Worm (Caenorhabditis elegans) whole organism, L3 larva: ENCODE results near the gene hyl-2.

ENCODE experiments used
- R02D3.7 ChIP-seq: fragments of 150-350 bp; optimal IDR thresholded peaks from 2 replicates; lab custom pipeline; 2014; ENCODE audit warnings: missing biosample characterization, missing genetic modification characterization
- aly-2 ChIP-seq: fragments of 150-350 bp; optimal IDR thresholded peaks from 2 replicates; lab custom pipeline; 2014; ENCODE audit warnings: missing biosample characterization, missing genetic modification characterization
- ama-1 ChIP-seq: fragments of 150-350 bp; optimal IDR thresholded peaks from 2 replicates; lab custom pipeline; 2018
- ceh-16 ChIP-seq: sonication (generic microtip); optimal IDR thresholded peaks from 2 replicates; lab custom pipeline; 2017; ENCODE audit warnings: missing biosample characterization, missing genetic modification characterization
- ceh-9 ChIP-seq: sonication (generic microtip); optimal IDR thresholded peaks from 2 replicates; lab custom pipeline; 2018; ENCODE audit warnings: missing biosample characterization, missing genetic modification characterization
- daf-12 ChIP-seq: fragments of 150-350 bp; optimal IDR thresholded peaks from 2 replicates; lab custom pipeline; 2014; ENCODE audit warnings: missing biosample characterization, missing genetic modification reagents, missing genetic modification characterization
- egl-27 ChIP-seq: sonication (generic microtip); optimal IDR thresholded peaks from 4 replicates; lab custom pipeline; 2017; ENCODE audit warnings: missing biosample characterization, missing genetic modification reagents, missing genetic modification characterization
- egl-5 ChIP-seq: fragments of 150-350 bp; optimal IDR thresholded peaks from 2 replicates; lab custom pipeline; 2017; ENCODE audit warnings: missing biosample characterization, missing genetic modification reagents, missing genetic modification characterization, inconsistent platforms
- elt-1 ChIP-seq: fragments of 150-350 bp; optimal IDR thresholded peaks from 2 replicates; lab custom pipeline; 2014; ENCODE audit warnings: missing biosample characterization, missing genetic modification characterization
- elt-2 ChIP-seq: sonication (generic microtip); optimal IDR thresholded peaks from 2 replicates; lab custom pipeline; 2016; ENCODE audit warnings: missing genetic modification reagents, mild to moderate bottlenecking, missing genetic modification characterization, missing compliant biosample characterization
- elt-3 ChIP-seq, 3 experiments: fragments of 150-350 bp in 1 of 3; sonication (generic microtip) in 2 of 3; optimal IDR thresholded peaks; 2 replicates in 2 of 3; 4 replicates in 1 of 3; lab custom pipeline; 2014 to 2017; ENCODE audit warnings: missing biosample characterization in 3 of 3, missing genetic modification characterization in 3 of 3
- eor-1 ChIP-seq, 2 experiments: fragments of 150-350 bp; optimal IDR thresholded peaks; 2 replicates each; lab custom pipeline; 2014 to 2018; ENCODE audit warnings: missing biosample characterization in 2 of 2, missing genetic modification characterization in 2 of 2
- fkh-10 ChIP-seq: sonication (generic microtip); optimal IDR thresholded peaks from 2 replicates; lab custom pipeline; 2017; ENCODE audit warnings: missing biosample characterization, missing genetic modification reagents, missing genetic modification characterization
- fkh-2 ChIP-seq: fragments of 150-350 bp; optimal IDR thresholded peaks from 2 replicates; lab custom pipeline; 2014; ENCODE audit warnings: missing biosample characterization, missing genetic modification reagents, missing genetic modification characterization
- fos-1 ChIP-seq: fragments of 150-350 bp; optimal IDR thresholded peaks from 2 replicates; lab custom pipeline; 2014; ENCODE audit warnings: missing biosample characterization, missing genetic modification characterization
- hmg-11 ChIP-seq: sonication (generic microtip); optimal IDR thresholded peaks from 2 replicates; lab custom pipeline; 2016; ENCODE audit warnings: missing genetic modification characterization, missing compliant biosample characterization
- jun-1 ChIP-seq: fragments of 150-350 bp; optimal IDR thresholded peaks from 2 replicates; lab custom pipeline; 2014; ENCODE audit warnings: missing biosample characterization, missing genetic modification reagents, missing genetic modification characterization
- lin-15B ChIP-seq: fragments of 150-350 bp; optimal IDR thresholded peaks from 2 replicates; lab custom pipeline; 2014; ENCODE audit warnings: missing biosample characterization, missing genetic modification characterization
- lsy-12 ChIP-seq: sonication (generic microtip); optimal IDR thresholded peaks from 2 replicates; lab custom pipeline; 2016; ENCODE audit warnings: mild to moderate bottlenecking, missing genetic modification characterization, missing compliant biosample characterization
- mdl-1 ChIP-seq: fragments of 150-350 bp; optimal IDR thresholded peaks from 2 replicates; lab custom pipeline; 2014; ENCODE audit warnings: missing biosample characterization, missing genetic modification characterization
- mml-1 ChIP-seq: fragments of 150-350 bp; sonication (generic microtip); optimal IDR thresholded peaks from 3 replicates; lab custom pipeline; 2014; ENCODE audit warnings: missing biosample characterization, missing genetic modification characterization
- nfya-1 ChIP-seq: sonication (generic microtip); optimal IDR thresholded peaks from 2 replicates; lab custom pipeline; 2017; ENCODE audit warnings: missing genetic modification characterization, mild to moderate bottlenecking, missing compliant biosample characterization, antibody characterized with exemption, moderate library complexity; ENCODE audit not compliant: insufficient read depth
- nhr-11 ChIP-seq: fragments of 150-350 bp; optimal IDR thresholded peaks from 2 replicates; lab custom pipeline; 2014; ENCODE audit warnings: missing biosample characterization, missing genetic modification characterization
- nhr-12 ChIP-seq: fragments of 150-350 bp; optimal IDR thresholded peaks from 2 replicates; lab custom pipeline; 2014; ENCODE audit warnings: missing biosample characterization, missing genetic modification characterization
- nhr-23 ChIP-seq: fragments of 150-350 bp; optimal IDR thresholded peaks from 2 replicates; lab custom pipeline; 2014; ENCODE audit warnings: missing biosample characterization, missing genetic modification reagents, missing genetic modification characterization
- nhr-237 ChIP-seq: fragments of 150-350 bp; optimal IDR thresholded peaks from 2 replicates; lab custom pipeline; 2014; ENCODE audit warnings: missing biosample characterization, missing genetic modification characterization
- nhr-25 ChIP-seq: sonication (generic microtip); optimal IDR thresholded peaks from 2 replicates; lab custom pipeline; 2017; ENCODE audit warnings: missing biosample characterization, missing genetic modification characterization
- nhr-28 ChIP-seq: fragments of 150-350 bp; optimal IDR thresholded peaks from 2 replicates; lab custom pipeline; 2014; ENCODE audit warnings: missing biosample characterization, missing genetic modification characterization
- nhr-43 ChIP-seq: sonication (generic microtip); optimal IDR thresholded peaks from 2 replicates; lab custom pipeline; 2016; ENCODE audit warnings: mild to moderate bottlenecking, missing genetic modification characterization, missing compliant biosample characterization; ENCODE audit not compliant: poor library complexity, severe bottlenecking
- nhr-67 ChIP-seq: fragments of 150-350 bp; optimal IDR thresholded peaks from 2 replicates; lab custom pipeline; 2014; ENCODE audit warnings: missing biosample characterization, missing genetic modification characterization
- nhr-77 ChIP-seq: fragments of 150-350 bp; optimal IDR thresholded peaks from 2 replicates; lab custom pipeline; 2014; ENCODE audit warnings: missing biosample characterization, missing genetic modification characterization
- pha-4 ChIP-seq: fragments of 150-350 bp; optimal IDR thresholded peaks from 2 replicates; lab custom pipeline; 2014; ENCODE audit warnings: missing biosample characterization, missing genetic modification reagents, missing genetic modification characterization
- pqm-1 ChIP-seq: fragments of 150-350 bp; optimal IDR thresholded peaks from 2 replicates; lab custom pipeline; 2017; ENCODE audit warnings: missing biosample characterization, missing genetic modification characterization, inconsistent platforms
- sea-2 ChIP-seq: fragments of 150-350 bp; sonication (generic microtip); optimal IDR thresholded peaks from 4 replicates; lab custom pipeline; 2014; ENCODE audit warnings: missing biosample characterization, missing genetic modification reagents, missing genetic modification characterization
- skn-1 ChIP-seq: fragments of 150-350 bp; optimal IDR thresholded peaks from 2 replicates; lab custom pipeline; 2014; ENCODE audit warnings: missing biosample characterization, missing genetic modification characterization
- tbx-2 ChIP-seq: sonication (generic microtip); optimal IDR thresholded peaks from 2 replicates; lab custom pipeline; 2016; ENCODE audit warnings: mild to moderate bottlenecking, missing genetic modification characterization, missing compliant biosample characterization
- unc-39 ChIP-seq: sonication (generic microtip); optimal IDR thresholded peaks from 4 replicates; lab custom pipeline; 2017; ENCODE audit warnings: missing biosample characterization, missing genetic modification characterization
- unc-62 ChIP-seq: fragments of 150-350 bp; sonication (generic microtip); optimal IDR thresholded peaks from 4 replicates; lab custom pipeline; 2014; ENCODE audit warnings: missing biosample characterization, missing genetic modification reagents, missing genetic modification characterization
- zag-1 ChIP-seq: fragments of 150-350 bp; optimal IDR thresholded peaks from 2 replicates; lab custom pipeline; 2014; ENCODE audit warnings: missing biosample characterization, missing genetic modification characterization
- ztf-4 ChIP-seq: fragments of 150-350 bp; optimal IDR thresholded peaks from 2 replicates; lab custom pipeline; 2014; ENCODE audit warnings: missing biosample characterization, missing genetic modification characterization

Gene hyl-2

ce11 chrX:4658706-4659105, 40.6 kb downstream of the hyl-2 start:
- TF ChIP-seq fkh-2 (tag; lab: Kevin White, UChicago): no peak
- peak; percentile 40 for TF ChIP-seq elt-2 (tag; lab: Kevin White, UChicago)

DNA sequence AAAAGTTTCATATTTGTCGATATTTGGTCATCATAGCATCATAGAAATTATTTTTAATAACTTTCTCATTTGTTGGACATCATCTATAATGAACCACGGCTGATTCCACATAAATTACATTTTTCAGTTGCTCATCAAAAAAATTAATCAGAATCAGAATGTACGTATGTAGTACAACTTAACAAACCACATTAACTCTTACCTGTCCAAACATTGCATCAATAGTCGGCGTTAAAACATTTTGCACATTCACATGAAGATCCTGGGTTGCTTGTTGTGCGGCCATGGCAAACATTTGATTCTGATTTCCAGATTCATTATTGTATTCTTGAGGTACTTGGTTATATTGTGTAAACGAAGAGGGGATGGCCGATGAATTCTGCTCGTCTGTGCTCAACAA, 41.0 kb downstream of the hyl-2 start:
- TF ChIP-seq fkh-10 (no peak), nhr-12 (tag; lab: Kevin White, UChicago) (no peak), nhr-23 (tag; lab: Kevin White, UChicago) (no peak), aly-2 (no peak), pqm-1 (tag; lab: Kevin White, UChicago) (no peak), sea-2 (GFP tag; lab: Kevin White, UChicago) (no peak), fos-1 (tag; lab: Kevin White, UChicago) (no peak), elt-1 (no peak)

ce11 chrX:4657577-4657976, 41.7 kb downstream of the hyl-2 start:
- TF ChIP-seq ztf-4 (tag; lab: Kevin White, UChicago) (no peak), ama-1 (no peak), ceh-9 (tag; lab: Kevin White, UChicago) (no peak), egl-27 (no peak), mml-1 (tag; lab: Kevin White, UChicago) (no peak), elt-2 (tag; lab: Kevin White, UChicago) (no peak), pha-4 (tag; lab: Kevin White, UChicago) (no peak), eor-1 (tag; optimal IDR thresholded peaks at IDR 0.05; lab: Kevin White, UChicago) (no peak), elt-3 (tag; optimal IDR thresholded peaks at IDR 0.05; lab: Kevin White, UChicago) (no peak), nhr-12 (tag; lab: Kevin White, UChicago) (no peak), sea-2 (GFP tag; lab: Kevin White, UChicago) (no peak), tbx-2 (no peak), pqm-1 (tag; lab: Kevin White, UChicago) (no peak), skn-1 (tag; lab: Kevin White, UChicago) (no peak), mdl-1 (tag; lab: Kevin White, UChicago) (no peak), aly-2 (no peak), elt-1 (no peak), nhr-77 (tag; lab: Kevin White, UChicago) (no peak), nhr-25 (tag; lab: Kevin White, UChicago) (no peak)

- TF ChIP-seq hmg-11: no peak
- no peak for TF ChIP-seq lin-15B (tag; lab: Kevin White, UChicago)
- no peak for TF ChIP-seq mdl-1 (tag; lab: Kevin White, UChicago)
- no peak for TF ChIP-seq nhr-11 (tag; lab: Kevin White, UChicago)
- TF ChIP-seq ceh-16 (tag; lab: Kevin White, UChicago): no peak
- TF ChIP-seq nhr-43 (tag; lab: Kevin White, UChicago): no peak
- no peak for TF ChIP-seq tbx-2
- TF ChIP-seq elt-3 (tag; optimal IDR thresholded peaks at IDR 0.05; lab: Kevin White, UChicago): no peak
- TF ChIP-seq elt-1: no peak
- TF ChIP-seq unc-62 (GFP tag; lab: Kevin White, UChicago): no peak
These were observed 45.2 kb downstream of the hyl-2 start, which contains the start of gene ceh-1 for ce11 chrX:4654057-4654456. Gene ceh-1, minus strand, starts transcription at chrX:4654157.

DNA sequence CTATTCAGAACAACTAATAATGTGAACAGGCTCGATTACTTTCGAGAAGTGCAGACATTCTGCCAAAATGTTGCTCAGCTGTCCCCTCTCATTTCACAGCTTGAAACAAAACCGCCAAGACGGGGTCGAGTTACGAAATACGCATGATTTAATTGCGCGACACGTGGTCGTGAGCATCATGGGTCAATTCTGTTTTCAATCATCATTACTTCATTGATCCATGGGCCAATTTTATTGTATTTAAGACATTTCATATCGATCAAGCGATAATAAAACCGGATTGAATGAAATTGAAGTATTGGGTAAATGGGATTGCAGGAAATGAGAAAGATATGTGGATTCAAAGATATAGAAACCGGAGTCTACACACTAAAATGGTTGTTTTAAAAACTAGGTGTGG, 46.3 kb downstream of the hyl-2 start:
- TF ChIP-seq pqm-1 (tag; lab: Kevin White, UChicago) (no peak), mml-1 (tag; lab: Kevin White, UChicago) (no peak), nhr-23 (tag; lab: Kevin White, UChicago) (no peak), nhr-237 (tag; lab: Kevin White, UChicago) (no peak), daf-12 (tag; lab: Kevin White, UChicago) (no peak), lsy-12 (tag; lab: Kevin White, UChicago) (no peak), fkh-2 (tag; lab: Kevin White, UChicago) (no peak), R02D3.7 (tag; lab: Kevin White, UChicago) (no peak), nhr-67 (tag; lab: Kevin White, UChicago) (no peak), nhr-28 (tag; lab: Kevin White, UChicago) (no peak), egl-5 (tag; lab: Kevin White, UChicago) (no peak), zag-1 (no peak), aly-2 (no peak), ama-1 (no peak), nfya-1 (tag; lab: Kevin White, UChicago) (no peak), ceh-9 (tag; lab: Kevin White, UChicago) (no peak), tbx-2 (no peak), unc-39 (tag; lab: Kevin White, UChicago) (no peak), jun-1 (tag; lab: Kevin White, UChicago) (no peak)
